Worm (Caenorhabditis elegans) whole organism, late embryonic: Measurements from ENCODE around the gene cest-8.
A peak's percentile ranks its signal among the peaks of the same experiment; 100 is the strongest.

Experiments used
- F13H6.1 ChIP-seq: sonication (generic microtip); optimal IDR thresholded peaks from 2 replicates; lab custom pipeline; 2016; ENCODE audit warnings: missing genetic modification characterization, missing compliant biosample characterization
- K02D7.2 ChIP-seq: sonication (generic microtip); optimal IDR thresholded peaks from 2 replicates; lab custom pipeline; 2017; ENCODE audit warnings: mild to moderate bottlenecking, missing genetic modification characterization, missing compliant biosample characterization
- K09A11.1 ChIP-seq: sonication (generic microtip); optimal IDR thresholded peaks from 2 replicates; lab custom pipeline; 2017; ENCODE audit warnings: antibody characterized with exemption, mild to moderate bottlenecking, missing genetic modification characterization, missing compliant biosample characterization; ENCODE audit not compliant: insufficient read depth
- ceh-14 ChIP-seq: sonication (generic microtip); optimal IDR thresholded peaks from 2 replicates; lab custom pipeline; 2016; ENCODE audit warnings: missing genotype, missing genetic modification characterization, missing compliant biosample characterization
- ceh-24 ChIP-seq: sonication (generic microtip); optimal IDR thresholded peaks from 2 replicates; lab custom pipeline; 2016; ENCODE audit warnings: mild to moderate bottlenecking, missing genetic modification characterization, missing compliant biosample characterization
- ceh-48 ChIP-seq: sonication (generic microtip); optimal IDR thresholded peaks from 2 replicates; lab custom pipeline; 2016; ENCODE audit warnings: missing genetic modification characterization, inconsistent platforms, missing compliant biosample characterization
- hlh-13 ChIP-seq: fragments of 200-800 bp; sonication (Bioruptor generic); optimal IDR thresholded peaks from 2 replicates; lab custom pipeline; 2018; ENCODE audit warnings: mild to moderate bottlenecking, missing genetic modification characterization, missing compliant biosample characterization
- nhr-232 ChIP-seq: sonication (generic microtip); optimal IDR thresholded peaks from 2 replicates; lab custom pipeline; 2016; ENCODE audit warnings: missing genetic modification characterization, missing compliant biosample characterization
- odd-2 ChIP-seq: sonication (generic microtip); optimal IDR thresholded peaks from 2 replicates; lab custom pipeline; 2017; ENCODE audit warnings: antibody characterized with exemption, mild to moderate bottlenecking, missing genetic modification characterization, missing compliant biosample characterization
- pat-9 ChIP-seq: fragments of 200-800 bp; sonication (Bioruptor generic); optimal IDR thresholded peaks from 2 replicates; lab custom pipeline; 2018; ENCODE audit warnings: mild to moderate bottlenecking, missing genetic modification characterization, moderate library complexity, missing compliant biosample characterization
- pha-4 ChIP-seq: fragments of 150-350 bp; optimal IDR thresholded peaks from 2 replicates; lab custom pipeline; 2018; ENCODE audit warnings: missing biosample characterization, missing genetic modification reagents, missing genetic modification characterization
- pqm-1 ChIP-seq: sonication (generic microtip); optimal IDR thresholded peaks from 2 replicates; lab custom pipeline; 2016; ENCODE audit warnings: missing genetic modification characterization, missing compliant biosample characterization
- syd-9 ChIP-seq: sonication (generic microtip); optimal IDR thresholded peaks from 2 replicates; lab custom pipeline; 2016; ENCODE audit warnings: mild to moderate bottlenecking, missing genetic modification characterization, moderate library complexity, missing compliant biosample characterization
- unc-55 ChIP-seq: sonication (generic microtip); optimal IDR thresholded peaks from 2 replicates; lab custom pipeline; 2017; ENCODE audit warnings: missing biosample characterization, missing genetic modification reagents, missing genetic modification characterization

- TF ChIP-seq hlh-13 (GFP tag; lab: Kevin White, UChicago) (no peak), pha-4 (tag; lab: Kevin White, UChicago) (no peak), syd-9 (tag; lab: Kevin White, UChicago) (no peak), ceh-24 (tag; lab: Kevin White, UChicago) (no peak), unc-55 (peak; percentile 13), F13H6.1 (no peak), ceh-14 (tag; lab: Kevin White, UChicago) (peak; percentile 54), pat-9 (tag; lab: Kevin White, UChicago) (no peak), nhr-232 (tag; lab: Kevin White, UChicago) (no peak), odd-2 (no peak), K09A11.1 (no peak), K02D7.2 (no peak), pqm-1 (tag; lab: Kevin White, UChicago) (no peak), ceh-48 (tag; lab: Kevin White, UChicago) (no peak)
These were observed 36.6 kb upstream of the cest-8 start for ce11 chrX:12182684-12183477.
